Worm (Caenorhabditis elegans) whole organism, L4 larva: Measurements from ENCODE around the gene ZC513.14.

Experiments
- ZK546.5 ChIP-seq, 2 experiments: sonication (generic microtip); optimal IDR thresholded peaks; 2 replicates each; lab custom pipeline; 2017; ENCODE audit warnings: missing biosample characterization in 2 of 2, missing genetic modification characterization in 2 of 2
- dpl-1 ChIP-seq: fragments of 150-350 bp; optimal IDR thresholded peaks from 2 replicates; lab custom pipeline; 2014; ENCODE audit warnings: missing biosample characterization, missing genetic modification reagents, missing genetic modification characterization
- lin-13 ChIP-seq: fragments of 150-350 bp; optimal IDR thresholded peaks from 2 replicates; lab custom pipeline; 2014; ENCODE audit warnings: missing biosample characterization, missing genetic modification reagents, missing genetic modification characterization
- nhr-77 ChIP-seq: fragments of 150-350 bp; optimal IDR thresholded peaks from 2 replicates; lab custom pipeline; 2014; ENCODE audit warnings: missing biosample characterization, missing genetic modification characterization
- snpc-4 ChIP-seq: fragments of 150-350 bp; optimal IDR thresholded peaks from 2 replicates; lab custom pipeline; 2014; ENCODE audit warnings: missing biosample characterization, missing genetic modification characterization

DNA sequence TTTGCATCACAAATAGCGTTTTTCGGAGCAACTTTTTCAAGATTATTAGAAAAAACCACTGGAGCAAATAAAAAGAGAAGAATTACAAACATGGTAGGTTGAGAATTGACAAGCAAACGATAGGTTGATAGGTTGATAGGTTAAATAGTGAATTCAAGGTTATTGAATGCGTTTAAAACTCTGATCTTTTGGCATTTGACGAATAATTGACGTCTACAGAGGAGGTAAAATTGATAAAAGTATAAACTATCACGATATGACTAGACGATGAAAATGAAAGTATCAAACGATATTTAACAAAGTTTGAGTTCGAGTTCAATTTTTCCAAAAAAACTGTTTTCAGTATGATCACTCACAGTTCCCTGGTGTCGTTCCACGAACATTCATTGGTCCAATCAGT, at the start of gene ZC513.14:
- TF ChIP-seq lin-13 (no peak), nhr-77 (tag; lab: Kevin White, UChicago) (no peak), dpl-1 (GFP tag; lab: Kevin White, UChicago) (no peak), ZK546.5 (tag; optimal IDR thresholded peaks at IDR 0.05; lab: Kevin White, UChicago) (no peak), snpc-4 (no peak)
